Worm (Caenorhabditis elegans) whole organism, L4 larva: ENCODE data around the gene pap-1.

Experiments used
- D1046.2 ChIP-seq: fragments of 200-800 bp; sonication (Bioruptor generic); IDR thresholded peaks from 2 replicates; pipeline ENCODE4 v1.3.6; 2022; ENCODE audit warnings: missing genetic modification characterization, missing compliant biosample characterization
- F10B5.3 ChIP-seq: sonication (generic microtip); optimal IDR thresholded peaks from 2 replicates; lab custom pipeline; 2016; ENCODE audit warnings: mild to moderate bottlenecking, missing genetic modification characterization, missing compliant biosample characterization
- F26F4.8 ChIP-seq: fragments of 200-800 bp; sonication (Bioruptor generic); conservative IDR thresholded peaks from 2 replicates; pipeline ENCODE4 v1.3.6; 2022; ENCODE audit warnings: missing genetic modification characterization, missing compliant biosample characterization
- F37D6.2 ChIP-seq: sonication (generic microtip); optimal IDR thresholded peaks from 2 replicates; lab custom pipeline; 2016; ENCODE audit warnings: mild to moderate bottlenecking, missing genetic modification characterization, missing compliant biosample characterization
- F44E2.7 ChIP-seq: fragments of 200-800 bp; sonication (Bioruptor generic); IDR thresholded peaks from 2 replicates; pipeline ENCODE4 v2.1.2; 2022; ENCODE audit warnings: missing genetic modification characterization, missing compliant biosample characterization
- Y48G9A.11 ChIP-seq: fragments of 200-800 bp; sonication (Bioruptor generic); IDR thresholded peaks from 2 replicates; pipeline ENCODE4 v1.3.6; 2022; ENCODE audit warnings: missing genetic modification reagents, missing genetic modification characterization, missing compliant biosample characterization
- aha-1 ChIP-seq: fragments of 150-350 bp; peaks from one replicate; lab custom pipeline; 2014; ENCODE audit warnings: missing biosample characterization, missing genetic modification characterization
- aly-2 ChIP-seq: sonication (generic microtip); optimal IDR thresholded peaks from 2 replicates; lab custom pipeline; 2018; ENCODE audit warnings: missing biosample characterization, missing genetic modification characterization
- attf-4 ChIP-seq: sonication (generic microtip); optimal IDR thresholded peaks from 3 replicates; lab custom pipeline; 2017; ENCODE audit warnings: missing biosample characterization, missing genetic modification characterization
- ceh-20 ChIP-seq: fragments of 200-800 bp; sonication (Bioruptor generic); IDR thresholded peaks from 2 replicates; pipeline ENCODE4 v1.3.6; 2022; ENCODE audit warnings: missing genetic modification reagents, missing genetic modification characterization, missing compliant biosample characterization
- ceh-28 ChIP-seq: fragments of 150-350 bp; optimal IDR thresholded peaks from 2 replicates; lab custom pipeline; 2014; ENCODE audit warnings: missing biosample characterization, missing genetic modification reagents, missing genetic modification characterization
- ceh-32 ChIP-seq: sonication (generic microtip); optimal IDR thresholded peaks from 2 replicates; lab custom pipeline; 2016; ENCODE audit warnings: mild to moderate bottlenecking, missing genetic modification characterization, missing compliant biosample characterization; ENCODE audit not compliant: poor library complexity
- ceh-82 ChIP-seq: sonication (generic microtip); optimal IDR thresholded peaks from 2 replicates; lab custom pipeline; 2017; ENCODE audit warnings: missing biosample characterization, missing genetic modification characterization
- ces-1 ChIP-seq: fragments of 150-350 bp; sonication (generic microtip); optimal IDR thresholded peaks from 4 replicates; lab custom pipeline; 2014; ENCODE audit warnings: missing biosample characterization, missing genetic modification reagents, missing genetic modification characterization
- daf-12 ChIP-seq: fragments of 150-350 bp; optimal IDR thresholded peaks from 2 replicates; lab custom pipeline; 2014; ENCODE audit warnings: missing biosample characterization, missing genetic modification reagents, missing genetic modification characterization
- daf-19 ChIP-seq: fragments of 200-800 bp; sonication (Bioruptor generic); conservative IDR thresholded peaks from 2 replicates; pipeline ENCODE4 v1.3.6; 2022; ENCODE audit warnings: missing genetic modification characterization, missing compliant biosample characterization
- daf-8 ChIP-seq: fragments of 200-800 bp; sonication (Bioruptor generic); IDR thresholded peaks from 2 replicates; pipeline ENCODE4 v1.3.6; 2022; ENCODE audit warnings: missing genetic modification characterization, missing compliant biosample characterization
- dmd-6 ChIP-seq: fragments of 200-800 bp; sonication (Bioruptor generic); IDR thresholded peaks from 2 replicates; pipeline ENCODE4 v1.3.6; 2022; ENCODE audit warnings: missing genetic modification reagents, missing genetic modification characterization, missing compliant biosample characterization
- dpl-1 ChIP-seq: fragments of 150-350 bp; optimal IDR thresholded peaks from 2 replicates; lab custom pipeline; 2014; ENCODE audit warnings: missing biosample characterization, missing genetic modification reagents, missing genetic modification characterization
- dve-1 ChIP-seq: sonication (generic microtip); optimal IDR thresholded peaks from 2 replicates; lab custom pipeline; 2017; ENCODE audit warnings: antibody characterized with exemption, mild to moderate bottlenecking, missing genetic modification characterization, missing compliant biosample characterization; ENCODE audit not compliant: insufficient read depth
- egl-43 ChIP-seq: fragments of 200-800 bp; sonication (Bioruptor generic); IDR thresholded peaks from 2 replicates; pipeline ENCODE4 v1.3.6; 2022; ENCODE audit warnings: missing genetic modification reagents, missing genetic modification characterization, missing compliant biosample characterization
- fkh-10 ChIP-seq: fragments of 150-350 bp; optimal IDR thresholded peaks from 2 replicates; lab custom pipeline; 2014; ENCODE audit warnings: missing biosample characterization, missing genetic modification reagents, missing genetic modification characterization
- gei-8 ChIP-seq: fragments of 200-800 bp; sonication (Bioruptor generic); optimal IDR thresholded peaks from 2 replicates; lab custom pipeline; 2018; ENCODE audit warnings: mild to moderate bottlenecking, missing genetic modification characterization, missing compliant biosample characterization
- hlh-11 ChIP-seq: fragments of 200-800 bp; sonication (Bioruptor generic); optimal IDR thresholded peaks from 2 replicates; lab custom pipeline; 2018; ENCODE audit warnings: mild to moderate bottlenecking, missing genetic modification characterization, missing compliant biosample characterization
- hmg-1.1 ChIP-seq: fragments of 200-800 bp; sonication (Bioruptor generic); IDR thresholded peaks from 2 replicates; pipeline ENCODE4 v1.3.6; 2022; ENCODE audit warnings: missing genetic modification reagents, missing genetic modification characterization, missing compliant biosample characterization
- lin-1 ChIP-seq: fragments of 200-800 bp; sonication (Bioruptor generic); IDR thresholded peaks from 2 replicates; pipeline ENCODE4 v1.3.6; 2022; ENCODE audit warnings: missing genetic modification reagents, missing genetic modification characterization, missing compliant biosample characterization
- lin-15B ChIP-seq: fragments of 150-350 bp; sonication (generic microtip); optimal IDR thresholded peaks from 3 replicates; lab custom pipeline; 2014; ENCODE audit warnings: missing biosample characterization, missing genetic modification characterization
- lin-39 ChIP-seq: fragments of 150-350 bp; optimal IDR thresholded peaks from 2 replicates; lab custom pipeline; 2014; ENCODE audit warnings: missing biosample characterization, missing genetic modification reagents, missing genetic modification characterization
- lir-3 ChIP-seq: sonication (generic microtip); optimal IDR thresholded peaks from 2 replicates; lab custom pipeline; 2016; ENCODE audit warnings: mild to moderate bottlenecking, missing genetic modification characterization, missing compliant biosample characterization
- madf-9 ChIP-seq: fragments of 200-800 bp; sonication (Bioruptor generic); conservative IDR thresholded peaks from 2 replicates; pipeline ENCODE4 v1.3.6; 2022; ENCODE audit warnings: missing genetic modification reagents, missing genetic modification characterization, missing compliant biosample characterization
- mdl-1 ChIP-seq, 2 experiments: fragments of 150-350 bp in 1 of 2; sonication (generic microtip) in 1 of 2; optimal IDR thresholded peaks; 2 replicates each; lab custom pipeline; 2014 to 2017; ENCODE audit warnings: missing biosample characterization in 2 of 2, missing genetic modification characterization in 2 of 2
- mes-2 ChIP-seq: sonication (generic microtip); optimal IDR thresholded peaks from 2 replicates; lab custom pipeline; 2016; ENCODE audit warnings: missing genotype, mild to moderate bottlenecking, missing genetic modification characterization, missing compliant biosample characterization; ENCODE audit not compliant: poor library complexity, severe bottlenecking
- mxl-3 ChIP-seq: fragments of 200-800 bp; sonication (Bioruptor generic); optimal IDR thresholded peaks from 2 replicates; lab custom pipeline; 2018; ENCODE audit warnings: mild to moderate bottlenecking, missing genetic modification characterization, missing compliant biosample characterization
- nhr-102 ChIP-seq: sonication (generic microtip); optimal IDR thresholded peaks from 2 replicates; lab custom pipeline; 2016; ENCODE audit warnings: mild to moderate bottlenecking, missing genetic modification characterization, moderate library complexity, missing compliant biosample characterization
- nhr-111 ChIP-seq: fragments of 200-800 bp; sonication (Bioruptor generic); optimal IDR thresholded peaks from 2 replicates; lab custom pipeline; 2018; ENCODE audit warnings: mild to moderate bottlenecking, missing genetic modification characterization, missing compliant biosample characterization
- nhr-237 ChIP-seq: sonication (generic microtip); optimal IDR thresholded peaks from 2 replicates; lab custom pipeline; 2017; ENCODE audit warnings: missing biosample characterization, missing genetic modification characterization
- nhr-25 ChIP-seq: sonication (generic microtip); optimal IDR thresholded peaks from 2 replicates; lab custom pipeline; 2017; ENCODE audit warnings: missing genetic modification characterization, mild to moderate bottlenecking, missing compliant biosample characterization, antibody characterized with exemption, moderate library complexity, borderline replicate concordance; ENCODE audit not compliant: insufficient read depth
- nhr-28 ChIP-seq: fragments of 150-350 bp; optimal IDR thresholded peaks from 2 replicates; lab custom pipeline; 2014; ENCODE audit warnings: missing biosample characterization, missing genetic modification characterization
- nhr-42 ChIP-seq: fragments of 200-800 bp; sonication (Bioruptor generic); IDR thresholded peaks from 2 replicates; pipeline ENCODE4 v1.3.6; 2022; ENCODE audit warnings: missing genetic modification characterization, missing compliant biosample characterization
- nhr-48 ChIP-seq: sonication (generic microtip); optimal IDR thresholded peaks from 2 replicates; lab custom pipeline; 2016; ENCODE audit warnings: mild to moderate bottlenecking, missing genetic modification characterization, missing compliant biosample characterization
- nhr-77 ChIP-seq: fragments of 150-350 bp; optimal IDR thresholded peaks from 2 replicates; lab custom pipeline; 2014; ENCODE audit warnings: missing biosample characterization, missing genetic modification characterization
- pha-4 ChIP-seq, 2 experiments: fragments of 150-350 bp in 1 of 2; fragments of 200-800 bp in 1 of 2; sonication (Bioruptor generic) in 1 of 2; IDR thresholded peaks in 1 of 2; optimal IDR thresholded peaks in 1 of 2; 2 replicates each; pipeline versions ENCODE4 v1.3.6 to Lab custom; 2014 to 2022; ENCODE audit warnings: missing genetic modification characterization in 2 of 2, missing genetic modification reagents in 2 of 2, missing biosample characterization in 1 of 2, missing compliant biosample characterization in 1 of 2
- php-3 ChIP-seq: fragments of 200-800 bp; sonication (Bioruptor generic); IDR thresholded peaks from 2 replicates; pipeline ENCODE4 v1.3.6; 2022; ENCODE audit warnings: missing genetic modification reagents, missing genetic modification characterization, missing compliant biosample characterization
- saeg-2 ChIP-seq: fragments of 200-800 bp; sonication (Bioruptor generic); IDR thresholded peaks from 2 replicates; pipeline ENCODE4 v1.3.6; 2022; ENCODE audit warnings: missing genetic modification reagents, missing genetic modification characterization, missing compliant biosample characterization
- snpc-1.2 ChIP-seq: fragments of 200-800 bp; sonication (Bioruptor generic); IDR thresholded peaks from 2 replicates; pipeline ENCODE4 v1.3.6; 2022; ENCODE audit warnings: missing genetic modification reagents, missing genetic modification characterization, missing compliant biosample characterization
- snpc-4 ChIP-seq: fragments of 150-350 bp; optimal IDR thresholded peaks from 2 replicates; lab custom pipeline; 2014; ENCODE audit warnings: missing biosample characterization, missing genetic modification characterization
- spr-3 ChIP-seq: fragments of 200-800 bp; sonication (Bioruptor generic); optimal IDR thresholded peaks from 2 replicates; lab custom pipeline; 2018; ENCODE audit warnings: mild to moderate bottlenecking, missing genetic modification characterization, missing compliant biosample characterization
- unc-130 ChIP-seq: sonication (generic microtip); optimal IDR thresholded peaks from 2 replicates; lab custom pipeline; 2016; ENCODE audit warnings: missing genetic modification reagents, missing genetic modification characterization, missing compliant biosample characterization
- unc-39 ChIP-seq: sonication (generic microtip); optimal IDR thresholded peaks from 2 replicates; lab custom pipeline; 2017; ENCODE audit warnings: missing biosample characterization, missing genetic modification characterization
- zfp-2 ChIP-seq: sonication (generic microtip); optimal IDR thresholded peaks from 2 replicates; lab custom pipeline; 2016; ENCODE audit warnings: mild to moderate bottlenecking, missing genetic modification characterization, missing compliant biosample characterization
- zfp-3 ChIP-seq: fragments of 200-800 bp; sonication (Bioruptor generic); conservative IDR thresholded peaks from 2 replicates; pipeline ENCODE4 v1.3.6; 2022; ENCODE audit warnings: missing genetic modification reagents, missing genetic modification characterization, missing compliant biosample characterization
- zip-11 ChIP-seq: fragments of 200-800 bp; sonication (Bioruptor generic); IDR thresholded peaks from 2 replicates; pipeline ENCODE4 v1.3.6; 2022; ENCODE audit warnings: missing genetic modification characterization, missing compliant biosample characterization

The pap-1 gene

DNA sequence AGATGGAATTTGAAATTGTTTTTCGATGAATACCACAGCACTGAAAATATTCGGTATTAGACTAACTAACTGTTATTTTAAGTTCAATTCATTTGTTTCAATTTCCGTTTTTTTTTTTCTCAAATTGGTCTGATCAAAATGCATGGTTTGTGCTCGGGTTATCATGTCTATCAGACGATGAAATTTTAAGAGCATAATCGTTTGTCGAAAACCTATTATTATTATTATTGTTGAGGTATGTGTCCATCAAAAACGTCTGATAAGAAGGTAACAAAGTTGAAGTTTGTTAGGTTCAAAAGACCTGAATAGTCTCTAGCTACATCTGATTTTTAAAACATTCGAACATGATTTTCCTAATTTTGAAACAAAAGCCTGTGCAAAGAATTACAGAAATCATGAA is 42.2 kb downstream of the pap-1 start:
- no peak for TF ChIP-seq egl-43 (GFP tag; lab: Robert Waterston, UW)
- TF ChIP-seq aly-2 (tag; lab: Kevin White, UChicago), result no peak
- no peak for TF ChIP-seq nhr-111 (GFP tag; lab: Kevin White, UChicago)
- TF ChIP-seq zfp-2 (tag; lab: Kevin White, UChicago), result no peak
- TF ChIP-seq nhr-42, result no peak
- TF ChIP-seq snpc-4 (tag; lab: Kevin White, UChicago), result no peak
- no peak for TF ChIP-seq gei-8 (GFP tag; lab: Kevin White, UChicago)
- TF ChIP-seq mdl-1 (tag; optimal IDR thresholded peaks at IDR 0.05; lab: Kevin White, UChicago), result no peak
- TF ChIP-seq madf-9, result no peak
- no peak for TF ChIP-seq unc-39
- peak; percentile 79 for TF ChIP-seq nhr-28 (tag; lab: Kevin White, UChicago)
- TF ChIP-seq nhr-77 (tag; lab: Kevin White, UChicago), result peak; percentile 40
- no peak for TF ChIP-seq ceh-82
- TF ChIP-seq nhr-48 (tag; lab: Kevin White, UChicago), result peak; percentile 2
- no peak for TF ChIP-seq saeg-2 (GFP tag; lab: Robert Waterston, UW)
- no peak for TF ChIP-seq nhr-25 (tag; lab: Kevin White, UChicago)
- no peak for TF ChIP-seq ceh-32
- no peak for TF ChIP-seq unc-130 (GFP tag; lab: Kevin White, UChicago)
- TF ChIP-seq nhr-102, result peak; percentile 19
- no peak for TF ChIP-seq zip-11 (GFP tag; lab: Robert Waterston, UW)
- TF ChIP-seq ceh-28 (tag; lab: Kevin White, UChicago), result no peak
- TF ChIP-seq fkh-10 (GFP tag; lab: Kevin White, UChicago), result no peak
- TF ChIP-seq zfp-3 (GFP tag; lab: Robert Waterston, UW), result no peak
- no peak for TF ChIP-seq hmg-1.1 (GFP tag; lab: Robert Waterston, UW)
- TF ChIP-seq aha-1 (tag; lab: Kevin White, UChicago), result no peak
- no peak for TF ChIP-seq mes-2
- TF ChIP-seq lir-3, result no peak
- no peak for TF ChIP-seq daf-19 (GFP tag; lab: Robert Waterston, UW)
- TF ChIP-seq F44E2.7, result no peak
- no peak for TF ChIP-seq D1046.2 (GFP tag; lab: Robert Waterston, UW)
- TF ChIP-seq dpl-1 (GFP tag; lab: Kevin White, UChicago), result no peak
- TF ChIP-seq spr-3 (GFP tag; lab: Kevin White, UChicago), result no peak
- no peak for TF ChIP-seq F10B5.3 (tag; lab: Kevin White, UChicago)
- peak; percentile 55 for TF ChIP-seq dve-1
- peak; percentile 53 for TF ChIP-seq hlh-11 (tag; lab: Kevin White, UChicago)
- TF ChIP-seq lin-1 (GFP tag; lab: Robert Waterston, UW), result no peak
- TF ChIP-seq pha-4 (GFP tag; IDR thresholded peaks at IDR 0.05; lab: Robert Waterston, UW), result peak; percentile 23; the same call in 1 of the 2 replicates
- TF ChIP-seq pha-4 (tag; optimal IDR thresholded peaks at IDR 0.05; lab: Kevin White, UChicago), result no peak
- TF ChIP-seq mxl-3 (GFP tag; lab: Kevin White, UChicago), result no peak
- TF ChIP-seq dmd-6 (GFP tag; lab: Robert Waterston, UW), result peak; percentile 93
- TF ChIP-seq ceh-20 (GFP tag; lab: Robert Waterston, UW), result no peak
- no peak for TF ChIP-seq lin-39
- no peak for TF ChIP-seq ces-1 (GFP tag; lab: Kevin White, UChicago)
- no peak for TF ChIP-seq F26F4.8 (GFP tag; lab: Robert Waterston, UW)
- no peak for TF ChIP-seq attf-4
- no peak for TF ChIP-seq daf-8
- TF ChIP-seq php-3 (GFP tag; lab: Robert Waterston, UW), result peak; percentile 81
- TF ChIP-seq nhr-237 (tag; lab: Kevin White, UChicago), result no peak
- TF ChIP-seq F37D6.2 (tag; lab: Kevin White, UChicago), result no peak
- no peak for TF ChIP-seq Y48G9A.11
- no peak for TF ChIP-seq daf-12 (tag; lab: Kevin White, UChicago)
- no peak for TF ChIP-seq lin-15B (tag; lab: Kevin White, UChicago)
- no peak for TF ChIP-seq snpc-1.2 (GFP tag; lab: Robert Waterston, UW)
